Worm (Caenorhabditis elegans): ENCODE results near the gene cutl-15.

Gene cutl-15

ce11 chrII:8947391-8947790 is at the start of gene cutl-15:
Gene cutl-15 (minus strand): TSS chrII:8947688.
- TF ChIP-seq zip-5 (tag; optimal IDR thresholded peaks at IDR 0.05) (no peak), sox-4 (tag; optimal IDR thresholded peaks at IDR 0.05) (no peak), ets-4 (tag; optimal IDR thresholded peaks at IDR 0.05) (no peak), mec-3 (tag; optimal IDR thresholded peaks at IDR 0.05; ENCODE audit: borderline replicate concordance) (no peak), hlh-13 (GFP tag; optimal IDR thresholded peaks at IDR 0.05) (no peak), nhr-232 (tag; optimal IDR thresholded peaks at IDR 0.05) (no peak)

DNA sequence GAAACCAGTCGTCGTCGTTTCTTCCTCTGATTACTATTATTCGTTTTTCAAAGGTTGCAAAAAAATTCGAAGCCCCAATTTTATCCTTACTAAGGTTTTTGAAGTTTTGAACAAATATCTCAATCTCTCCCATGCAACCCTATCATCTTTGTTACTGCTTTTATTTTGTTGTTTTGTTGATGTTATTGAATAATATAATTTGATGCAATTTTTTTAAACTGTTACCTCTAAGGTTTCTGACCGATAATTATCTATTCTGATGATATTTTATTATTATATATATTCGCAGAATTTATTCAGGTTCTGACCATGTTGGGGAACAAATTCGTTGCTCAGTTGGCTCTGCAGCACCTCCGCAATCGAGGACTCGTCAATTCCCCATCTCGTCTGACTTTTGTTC is 48.6 kb upstream of the cutl-15 start, which contains the start of gene ndub-2:
TSS of gene ndub-2 (plus strand) at position 301 of the 400 bp plus-strand sequence.
- TF ChIP-seq ahr-1 (tag; optimal IDR thresholded peaks at IDR 0.05) (no peak), pqm-1 (tag; optimal IDR thresholded peaks at IDR 0.05) (no peak), npax-4 (tag; optimal IDR thresholded peaks at IDR 0.05) (no peak), sox-2 (GFP tag; IDR thresholded peaks at IDR 0.05) (no peak), hlh-6 (tag; optimal IDR thresholded peaks at IDR 0.05) (no peak), nhr-11 (tag; optimal IDR thresholded peaks at IDR 0.05) (no peak), ceh-14 (tag; optimal IDR thresholded peaks at IDR 0.05) (no peak), ref-2 (tag; optimal IDR thresholded peaks at IDR 0.05) (no peak), dve-1 (tag; optimal IDR thresholded peaks at IDR 0.05) (no peak), nfya-1 (tag; optimal IDR thresholded peaks at IDR 0.05) (no peak), ceh-19 (GFP tag; optimal IDR thresholded peaks at IDR 0.05) (no peak), elt-2 (tag; optimal IDR thresholded peaks at IDR 0.05) (no peak), hlh-8 (tag; optimal IDR thresholded peaks at IDR 0.05) (no peak), ets-4 (tag; optimal IDR thresholded peaks at IDR 0.05) (no peak), hlh-13 (GFP tag; optimal IDR thresholded peaks at IDR 0.05) (no peak), lin-11 (tag; optimal IDR thresholded peaks at IDR 0.05) (no peak)

DNA sequence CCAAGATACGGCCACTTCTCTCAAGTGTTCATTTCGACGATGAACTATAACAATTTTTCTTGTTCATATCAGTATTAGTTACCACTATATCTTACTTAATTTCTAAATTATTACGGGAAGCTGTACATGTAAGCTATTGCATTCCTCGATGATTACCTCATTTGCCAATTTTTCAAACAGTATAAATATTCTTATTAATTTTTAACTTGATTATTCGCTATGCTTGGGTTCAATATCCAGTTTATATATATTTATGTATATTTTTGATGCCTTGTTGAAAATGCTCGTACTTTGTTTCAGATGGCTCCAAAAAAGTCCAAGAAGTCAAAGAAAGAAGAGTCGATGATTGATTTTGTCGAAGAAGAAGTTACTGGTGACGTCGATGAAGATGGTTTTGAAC is 46.8 kb upstream of the cutl-15 start, which contains the start of gene F44G4.1:
TSS of gene F44G4.1 (plus strand) at position 301 of the 400 bp plus-strand sequence.
- TF ChIP-seq pat-9 (tag; optimal IDR thresholded peaks at IDR 0.05) (no peak), unc-3 (GFP tag; conservative IDR thresholded peaks at IDR 0.05) (no peak), unc-3 (tag; optimal IDR thresholded peaks at IDR 0.05) (no peak), mec-3 (tag; optimal IDR thresholded peaks at IDR 0.05; ENCODE audit: borderline replicate concordance) (no peak), fkh-6 (tag; optimal IDR thresholded peaks at IDR 0.05) (no peak), ceh-30 (tag; optimal IDR thresholded peaks at IDR 0.05) (no peak), hlh-6 (tag; optimal IDR thresholded peaks at IDR 0.05) (no peak), rnt-1 (tag; optimal IDR thresholded peaks at IDR 0.05) (no peak), npax-4 (tag; optimal IDR thresholded peaks at IDR 0.05) (no peak), nfya-1 (tag; optimal IDR thresholded peaks at IDR 0.05) (no peak), pax-1 (tag; optimal IDR thresholded peaks at IDR 0.05) (no peak), Y22D7AL.16 (tag; optimal IDR thresholded peaks at IDR 0.05) (no peak), T23F11.4 (GFP tag; optimal IDR thresholded peaks at IDR 0.05) (no peak), unc-55 (GFP tag; optimal IDR thresholded peaks at IDR 0.05) (no peak), ceh-45 (GFP tag; IDR thresholded peaks at IDR 0.05) (no peak), eyg-1 (tag; optimal IDR thresholded peaks at IDR 0.05) (no peak), ama-1 (optimal IDR thresholded peaks at IDR 0.05) (no peak), ceh-22 (tag; optimal IDR thresholded peaks at IDR 0.05) (no peak)

DNA sequence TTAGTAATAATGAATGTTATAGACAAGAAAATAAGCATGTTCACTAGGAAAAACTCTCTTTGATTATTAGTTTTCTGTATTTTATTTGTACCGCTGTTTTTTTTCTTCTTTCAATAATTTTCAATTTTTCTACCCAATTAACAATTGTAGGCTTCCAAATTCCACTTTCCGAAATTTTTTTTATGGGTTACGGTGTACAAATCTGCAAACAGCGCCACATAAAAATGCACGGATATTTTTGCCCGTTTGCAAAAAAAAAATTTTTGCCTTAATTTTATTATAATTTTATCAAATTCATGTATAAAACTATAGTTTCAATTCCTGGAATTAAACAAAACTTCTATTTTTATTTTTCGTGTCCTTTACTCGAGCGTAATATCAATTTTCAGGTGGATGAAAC is 45.3 kb upstream of the cutl-15 start, which contains the start of gene ooc-5:
TSS of gene ooc-5 (plus strand) at position 381 of the 400 bp plus-strand sequence.
- TF ChIP-seq nfya-1 (tag; optimal IDR thresholded peaks at IDR 0.05) (no peak), ceh-34 (tag; optimal IDR thresholded peaks at IDR 0.05) (no peak), C08G9.2 (tag; optimal IDR thresholded peaks at IDR 0.05) (no peak), fax-1 (tag; optimal IDR thresholded peaks at IDR 0.05) (no peak), nhr-232 (tag; optimal IDR thresholded peaks at IDR 0.05) (no peak), tbx-7 (tag; optimal IDR thresholded peaks at IDR 0.05) (no peak), lin-11 (tag; optimal IDR thresholded peaks at IDR 0.05) (no peak), ceh-18 (tag; optimal IDR thresholded peaks at IDR 0.05) (no peak), zip-5 (tag; optimal IDR thresholded peaks at IDR 0.05) (no peak), rnt-1 (tag; optimal IDR thresholded peaks at IDR 0.05) (no peak), odd-2 (tag; optimal IDR thresholded peaks at IDR 0.05) (no peak), unc-42 (tag; optimal IDR thresholded peaks at IDR 0.05) (no peak), hlh-8 (tag; optimal IDR thresholded peaks at IDR 0.05) (no peak)

Measured in whole organism, late embryonic.